Fruit fly (Drosophila melanogaster) whole organism, embryonic: ENCODE data around the gene CG13127.

Source experiments
- CG11696 ChIP-seq: fragments of 200-800 bp; sonication (Bioruptor generic); IDR thresholded peaks from 2 replicates; pipeline ENCODE4 v1.3.6; 2022; ENCODE audit warnings: missing biosample characterization, missing genetic modification characterization
- CG12155 ChIP-seq: fragments of 200-800 bp; sonication (Bioruptor generic); optimal IDR thresholded peaks from 3 replicates; lab custom pipeline; 2016; ENCODE audit warnings: missing biosample characterization, missing genetic modification characterization
- CG8089 ChIP-seq: fragments of 200-800 bp; sonication (Bioruptor generic); optimal IDR thresholded peaks from 3 replicates; lab custom pipeline; 2016; ENCODE audit warnings: missing biosample characterization, missing genetic modification characterization
- E2f1 ChIP-seq: fragments of 200-800 bp; sonication (Bioruptor generic); IDR thresholded peaks from 2 replicates; pipeline ENCODE4 v1.3.6; 2022; ENCODE audit warnings: missing biosample characterization, missing genetic modification characterization
- Lpt ChIP-seq: fragments of >200 bp; optimal IDR thresholded peaks from 2 replicates; lab custom pipeline; 2018; ENCODE audit warnings: missing biosample characterization, missing genetic modification characterization
- MESR4 ChIP-seq: fragments of 200-800 bp; sonication (Bioruptor generic); optimal IDR thresholded peaks from 2 replicates; lab custom pipeline; 2018; ENCODE audit warnings: missing biosample characterization, mild to moderate bottlenecking, missing genetic modification characterization, moderate library complexity
- Mrtf ChIP-seq: fragments of 200-800 bp; sonication (Bioruptor generic); IDR thresholded peaks from 3 replicates; pipeline ENCODE4 v1.3.6; 2022; ENCODE audit warnings: missing biosample characterization, missing genetic modification characterization
- az2 ChIP-seq: fragments of 200-800 bp; sonication (Bioruptor generic); optimal IDR thresholded peaks from 3 replicates; lab custom pipeline; 2016; ENCODE audit warnings: missing biosample characterization, missing genetic modification characterization
- chinmo ChIP-seq: fragments of 200-800 bp; sonication (Bioruptor generic); IDR thresholded peaks from 4 replicates; pipeline ENCODE4 v1.3.6; 2022; ENCODE audit warnings: missing biosample characterization, missing genetic modification characterization; ENCODE audit not compliant: partially characterized antibody
- psq ChIP-seq: fragments of 200-800 bp; sonication (Bioruptor generic); optimal IDR thresholded peaks from 2 replicates; lab custom pipeline; 2017; ENCODE audit warnings: missing biosample characterization, missing genetic modification characterization

DNA sequence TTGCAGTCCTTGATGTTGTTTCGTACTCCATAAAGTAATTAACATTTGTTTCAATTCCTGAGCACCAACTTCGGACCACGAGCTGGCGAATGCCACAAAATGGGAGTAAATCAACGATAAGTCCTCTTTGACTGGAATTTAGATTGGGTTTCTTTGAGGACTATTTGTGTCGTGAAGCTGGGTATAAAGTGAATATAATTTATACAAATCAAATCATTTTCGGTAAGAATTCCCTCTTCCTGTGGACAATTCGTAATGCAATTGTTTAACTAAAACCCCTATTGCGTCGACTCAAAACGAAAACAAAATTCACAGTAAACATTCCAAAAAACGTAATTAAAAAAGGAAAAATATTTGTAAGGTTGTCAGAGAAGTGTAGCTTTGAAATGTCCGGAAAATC is at the start of gene CG13127:
- TF ChIP-seq MESR4 (GFP tag; lab: Kevin White, UChicago) (no peak), Lpt (GFP tag; lab: Kevin White, UChicago) (no peak), Mrtf (GFP tag; lab: Robert Waterston, UW) (no peak), az2 (no peak), E2f1 (GFP tag; lab: Robert Waterston, UW) (no peak), chinmo (no peak), psq (GFP tag; lab: Kevin White, UChicago) (no peak), CG8089 (no peak), CG12155 (GFP tag; lab: Kevin White, UChicago) (no peak), CG11696 (GFP tag; lab: Robert Waterston, UW) (no peak)
